Fruit fly (Drosophila melanogaster) whole organism, embryonic: ENCODE results near the gene SP555.

ENCODE experiments used
- Abd-B ChIP-seq: fragments of 200-800 bp; sonication (Bioruptor generic); optimal IDR thresholded peaks from 2 replicates; lab custom pipeline; 2018; ENCODE audit warnings: missing biosample characterization, mild to moderate bottlenecking, missing genetic modification characterization, moderate library complexity
- CG10209 ChIP-seq: fragments of 200-800 bp; sonication (Bioruptor generic); optimal IDR thresholded peaks from 3 replicates; lab custom pipeline; 2017; ENCODE audit warnings: missing biosample characterization, mild to moderate bottlenecking, missing genetic modification characterization, missing genetic modification reagents
- CG10366 ChIP-seq: fragments of 200-800 bp; sonication (Bioruptor generic); IDR thresholded peaks from 2 replicates; pipeline ENCODE4 v1.3.6; 2022; ENCODE audit warnings: missing biosample characterization, missing genetic modification characterization
- CG10654 ChIP-seq: fragments of 200-800 bp; sonication (Bioruptor generic); optimal IDR thresholded peaks from 2 replicates; lab custom pipeline; 2016; ENCODE audit warnings: missing biosample characterization, missing genetic modification characterization
- CG11085 ChIP-seq: fragments of 200-800 bp; sonication (Bioruptor generic); IDR thresholded peaks from 2 replicates; pipeline ENCODE4 v1.3.6; 2022; ENCODE audit warnings: missing biosample characterization, missing genetic modification characterization
- CG11398 ChIP-seq: fragments of 200-800 bp; sonication (Bioruptor generic); optimal IDR thresholded peaks from 2 replicates; lab custom pipeline; 2016; ENCODE audit warnings: missing biosample characterization, missing genetic modification characterization
- CG13775 ChIP-seq: fragments of 200-800 bp; sonication (Bioruptor generic); optimal IDR thresholded peaks from 3 replicates; lab custom pipeline; 2017; ENCODE audit warnings: missing biosample characterization, mild to moderate bottlenecking, missing genetic modification characterization
- CG14014 ChIP-seq: fragments of 200-800 bp; sonication (Bioruptor generic); IDR thresholded peaks from 2 replicates; pipeline ENCODE4 v1.3.6; 2022; ENCODE audit warnings: missing biosample characterization, missing genetic modification characterization
- CG14667 ChIP-seq: fragments of 200-800 bp; sonication (Bioruptor generic); IDR thresholded peaks from 2 replicates; pipeline ENCODE4 v1.3.6; 2022; ENCODE audit warnings: missing biosample characterization, missing genetic modification characterization
- CG30431 ChIP-seq: fragments of 200-800 bp; sonication (Bioruptor generic); optimal IDR thresholded peaks from 2 replicates; lab custom pipeline; 2017; ENCODE audit warnings: missing biosample characterization, missing genetic modification characterization
- CG3163 ChIP-seq: fragments of 200-800 bp; sonication (Bioruptor generic); optimal IDR thresholded peaks from 3 replicates; lab custom pipeline; 2016; ENCODE audit warnings: missing biosample characterization, missing genetic modification characterization
- CG7928 ChIP-seq: fragments of 200-800 bp; sonication (Bioruptor generic); optimal IDR thresholded peaks from 2 replicates; lab custom pipeline; 2017; ENCODE audit warnings: missing biosample characterization, mild to moderate bottlenecking, missing genetic modification characterization
- CG9727 ChIP-seq: fragments of 200-800 bp; sonication (Bioruptor generic); optimal IDR thresholded peaks from 3 replicates; lab custom pipeline; 2017; ENCODE audit warnings: missing biosample characterization, mild to moderate bottlenecking, missing genetic modification characterization
- D ChIP-seq, 2 experiments: fragments of 200-800 bp in 1 of 2; fragments of >200 bp in 1 of 2; sonication (Bioruptor generic) in 1 of 2; optimal IDR thresholded peaks; 2 replicates in 1 of 2; 3 replicates in 1 of 2; lab custom pipeline; 2017; ENCODE audit warnings: mild to moderate bottlenecking in 1 of 2, missing biosample characterization in 1 of 2, missing genetic modification characterization in 1 of 2, missing genetic modification reagents in 1 of 2
- Dp ChIP-seq: fragments of 200-800 bp; sonication (Bioruptor generic); optimal IDR thresholded peaks from 2 replicates; lab custom pipeline; 2018; ENCODE audit warnings: missing biosample characterization, mild to moderate bottlenecking, missing genetic modification characterization, moderate library complexity
- Dref ChIP-seq: fragments of 200-800 bp; sonication (Bioruptor generic); IDR thresholded peaks from 2 replicates; pipeline ENCODE4 v1.3.6; 2022; ENCODE audit warnings: missing biosample characterization, missing genetic modification characterization
- E2f1 ChIP-seq: fragments of 200-800 bp; sonication (Bioruptor generic); IDR thresholded peaks from 2 replicates; pipeline ENCODE4 v1.3.6; 2022; ENCODE audit warnings: missing biosample characterization, missing genetic modification characterization
- ERR ChIP-seq: fragments of 200-800 bp; sonication (Bioruptor generic); optimal IDR thresholded peaks from 2 replicates; lab custom pipeline; 2016; ENCODE audit warnings: missing biosample characterization, missing genetic modification characterization
- Elba2 ChIP-seq: fragments of 200-800 bp; sonication (Bioruptor generic); optimal IDR thresholded peaks from 3 replicates; lab custom pipeline; 2016; ENCODE audit warnings: missing biosample characterization, missing genetic modification characterization
- HHEX ChIP-seq: fragments of 200-800 bp; sonication (Bioruptor generic); optimal IDR thresholded peaks from 3 replicates; lab custom pipeline; 2017; ENCODE audit warnings: missing biosample characterization, mild to moderate bottlenecking, missing genetic modification characterization, missing genetic modification reagents
- HLH3B ChIP-seq: fragments of 200-800 bp; sonication (Bioruptor generic); IDR thresholded peaks from 2 replicates; pipeline ENCODE4 v1.3.6; 2022; ENCODE audit warnings: missing biosample characterization, missing genetic modification characterization
- HLH54F ChIP-seq: fragments of 200-800 bp; sonication (Bioruptor generic); optimal IDR thresholded peaks from 3 replicates; lab custom pipeline; 2016; ENCODE audit warnings: missing biosample characterization, missing genetic modification characterization
- Hr51 ChIP-seq, 2 experiments: fragments of 200-800 bp; sonication (Bioruptor generic); optimal IDR thresholded peaks; 2 replicates in 1 of 2; 3 replicates in 1 of 2; lab custom pipeline; 2016 to 2018; ENCODE audit warnings: missing biosample characterization in 2 of 2, missing genetic modification characterization in 2 of 2, mild to moderate bottlenecking in 1 of 2, moderate library complexity in 1 of 2
- Lhr ChIP-seq: fragments of 200-800 bp; sonication (Bioruptor generic); optimal IDR thresholded peaks from 3 replicates; lab custom pipeline; 2017; ENCODE audit warnings: mild to moderate bottlenecking, missing biosample characterization, missing genetic modification reagents, missing genetic modification characterization
- MBD-R2 ChIP-seq: fragments of 200-800 bp; sonication (Bioruptor generic); IDR thresholded peaks from 2 replicates; pipeline ENCODE4 v1.3.6; 2022; ENCODE audit warnings: missing biosample characterization, missing genetic modification characterization
- Meics ChIP-seq: fragments of 200-800 bp; sonication (Bioruptor generic); optimal IDR thresholded peaks from 2 replicates; lab custom pipeline; 2017; ENCODE audit warnings: missing biosample characterization, mild to moderate bottlenecking, missing genetic modification characterization
- Scr ChIP-seq: fragments of 200-800 bp; sonication (Bioruptor generic); IDR thresholded peaks from 2 replicates; pipeline ENCODE4 v1.3.6; 2022; ENCODE audit warnings: missing biosample characterization, missing genetic modification characterization; ENCODE audit not compliant: partially characterized antibody
- ab ChIP-seq: fragments of 200-800 bp; sonication (Bioruptor generic); optimal IDR thresholded peaks from 2 replicates; lab custom pipeline; 2016; ENCODE audit warnings: missing biosample characterization, missing genetic modification characterization
- bigmax ChIP-seq: fragments of 200-800 bp; sonication (Bioruptor generic); optimal IDR thresholded peaks from 2 replicates; lab custom pipeline; 2018; ENCODE audit warnings: missing biosample characterization, mild to moderate bottlenecking, missing genetic modification characterization
- br ChIP-seq: fragments of >200 bp; optimal IDR thresholded peaks from 2 replicates; lab custom pipeline; 2017
- chinmo ChIP-seq: fragments of 200-800 bp; sonication (Bioruptor generic); IDR thresholded peaks from 4 replicates; pipeline ENCODE4 v1.3.6; 2022; ENCODE audit warnings: missing biosample characterization, missing genetic modification characterization; ENCODE audit not compliant: partially characterized antibody
- chm ChIP-seq: fragments of 200-800 bp; sonication (Bioruptor generic); IDR thresholded peaks from 2 replicates; pipeline ENCODE4 v1.3.6; 2022; ENCODE audit warnings: missing biosample characterization, missing genetic modification characterization
- corto ChIP-seq: fragments of 200-800 bp; sonication (Bioruptor generic); optimal IDR thresholded peaks from 2 replicates; lab custom pipeline; 2016; ENCODE audit warnings: missing biosample characterization, mild to moderate bottlenecking, missing genetic modification characterization, moderate library complexity
- dm ChIP-seq: fragments of 200-800 bp; sonication (Bioruptor generic); optimal IDR thresholded peaks from 3 replicates; lab custom pipeline; 2016; ENCODE audit warnings: missing biosample characterization, missing genetic modification characterization
- dmrt11E ChIP-seq: fragments of 200-800 bp; sonication (Bioruptor generic); optimal IDR thresholded peaks from 3 replicates; lab custom pipeline; 2018; ENCODE audit warnings: missing biosample characterization, mild to moderate bottlenecking, missing genetic modification characterization, moderate library complexity
- dmrt99B ChIP-seq: fragments of 200-800 bp; sonication (Bioruptor generic); optimal IDR thresholded peaks from 2 replicates; lab custom pipeline; 2018; ENCODE audit warnings: missing biosample characterization, mild to moderate bottlenecking, missing genetic modification characterization, moderate library complexity
- fu2 ChIP-seq: fragments of 200-800 bp; sonication (Bioruptor generic); optimal IDR thresholded peaks from 2 replicates; lab custom pipeline; 2016; ENCODE audit warnings: missing biosample characterization, missing genetic modification characterization
- gcm ChIP-seq: fragments of 200-800 bp; sonication (Bioruptor generic); optimal IDR thresholded peaks from 2 replicates; lab custom pipeline; 2019; ENCODE audit warnings: missing biosample characterization, mild to moderate bottlenecking, missing genetic modification characterization, moderate library complexity
- grau ChIP-seq: fragments of 200-800 bp; optimal IDR thresholded peaks from 3 replicates; lab custom pipeline; 2019; ENCODE audit warnings: missing biosample characterization, mild to moderate bottlenecking, missing genetic modification characterization, moderate library complexity
- hkb ChIP-seq, 2 experiments: fragments of 200-800 bp in 1 of 2; fragments of >200 bp in 1 of 2; sonication (Bioruptor generic) in 1 of 2; IDR thresholded peaks in 1 of 2; optimal IDR thresholded peaks in 1 of 2; 2 replicates each; pipeline versions ENCODE4 v1.3.6 to Lab custom; 2017 to 2022; ENCODE audit warnings: missing biosample characterization in 1 of 2, missing genetic modification characterization in 1 of 2
- kay ChIP-seq: fragments of 200-800 bp; sonication (Bioruptor generic); optimal IDR thresholded peaks from 2 replicates; lab custom pipeline; 2016; ENCODE audit warnings: missing biosample characterization, missing genetic modification characterization
- lmd ChIP-seq: fragments of 200-800 bp; sonication (Bioruptor generic); IDR thresholded peaks from 2 replicates; pipeline ENCODE4 v1.3.6; 2022; ENCODE audit warnings: missing biosample characterization, missing genetic modification characterization
- nerfin-1 ChIP-seq: fragments of 200-800 bp; sonication (Bioruptor generic); optimal IDR thresholded peaks from 3 replicates; lab custom pipeline; 2019; ENCODE audit warnings: missing biosample characterization, mild to moderate bottlenecking, missing genetic modification characterization, moderate library complexity
- pnt ChIP-seq: fragments of 200-800 bp; sonication (Bioruptor generic); optimal IDR thresholded peaks from 3 replicates; lab custom pipeline; 2016; ENCODE audit warnings: missing biosample characterization, missing genetic modification characterization
- psq ChIP-seq: fragments of 200-800 bp; sonication (Bioruptor generic); optimal IDR thresholded peaks from 2 replicates; lab custom pipeline; 2017; ENCODE audit warnings: missing biosample characterization, missing genetic modification characterization
- schlank ChIP-seq: fragments of 200-800 bp; sonication (Bioruptor generic); optimal IDR thresholded peaks from 2 replicates; lab custom pipeline; 2018; ENCODE audit warnings: missing biosample characterization, mild to moderate bottlenecking, missing genetic modification characterization
- trh ChIP-seq: fragments of 200-800 bp; sonication (Bioruptor generic); optimal IDR thresholded peaks from 2 replicates; lab custom pipeline; 2016; ENCODE audit warnings: missing biosample characterization, missing genetic modification characterization
- vfl ChIP-seq: fragments of 200-800 bp; sonication (Bioruptor generic); optimal IDR thresholded peaks from 2 replicates; lab custom pipeline; 2016; ENCODE audit warnings: missing biosample characterization, missing genetic modification characterization
- zf30C ChIP-seq: fragments of 200-800 bp; sonication (Bioruptor generic); optimal IDR thresholded peaks from 3 replicates; lab custom pipeline; 2018; ENCODE audit warnings: missing biosample characterization, mild to moderate bottlenecking, missing genetic modification characterization

The SP555 gene

dm6 chr2L:5010784-5011260 is 26.7 kb upstream of the SP555 start, which contains the start of the genes CG31917, Tfb5 and SelT (continued):
- TF ChIP-seq dm (GFP tag; lab: Kevin White, UChicago) (peak; percentile 62), Lhr (GFP tag; lab: Kevin White, UChicago) (peak; percentile 28), CG9727 (peak; percentile 45), chm (no peak), pnt (GFP tag; lab: Kevin White, UChicago) (no peak), Scr (peak; percentile 86), HLH54F (peak; percentile 59), CG10654 (no peak), corto (GFP tag; lab: Kevin White, UChicago) (no peak), CG14014 (GFP tag; lab: Robert Waterston, UW) (no peak), kay (GFP tag; lab: Kevin White, UChicago) (peak; percentile 13), CG7928 (GFP tag; lab: Kevin White, UChicago) (peak; percentile 46), zf30C (GFP tag; lab: Kevin White, UChicago) (no peak), CG10366 (GFP tag; lab: Robert Waterston, UW) (peak; percentile 35; the same call in 1 of the 2 replicates), CG11398 (GFP tag; lab: Kevin White, UChicago) (no peak), trh (GFP tag; lab: Kevin White, UChicago) (no peak), Dref (GFP tag; lab: Robert Waterston, UW) (peak; percentile 59), br (lab: Kevin White, UChicago) (no peak), schlank (tag; lab: Kevin White, UChicago) (peak; percentile 3), HLH3B (GFP tag; lab: Robert Waterston, UW) (peak; percentile 45; the same call in 1 of the 2 replicates), vfl (peak; percentile 58), bigmax (GFP tag; lab: Kevin White, UChicago) (no peak), Hr51 (GFP tag; optimal IDR thresholded peaks at IDR 0.05; lab: Kevin White, UChicago) (peak; percentile 57 to 65), CG30431 (GFP tag; lab: Kevin White, UChicago) (no peak), dmrt11E (tag; lab: Kevin White, UChicago) (peak; percentile 52), MBD-R2 (GFP tag; lab: Robert Waterston, UW) (peak; percentile 93), hkb (optimal IDR thresholded peaks at IDR 0.05; lab: Kevin White, UChicago) (no peak), hkb (GFP tag; IDR thresholded peaks at IDR 0.05; lab: Robert Waterston, UW) (0 out of 2 replicates have a peak, but pooled peaks have one; percentile 15), ERR (GFP tag; lab: Kevin White, UChicago) (peak; percentile 25), nerfin-1 (tag; lab: Kevin White, UChicago) (peak; percentile 45), E2f1 (no peak), Abd-B (peak; percentile 46), dmrt99B (tag; lab: Kevin White, UChicago) (no peak), CG13775 (peak; percentile 70), psq (GFP tag; lab: Kevin White, UChicago) (no peak), Elba2 (GFP tag; lab: Kevin White, UChicago) (no peak), fu2 (GFP tag; lab: Kevin White, UChicago) (peak; percentile 59), CG14667 (GFP tag; lab: Robert Waterston, UW) (0 out of 2 replicates have a peak, but pooled peaks have one; percentile 12), D (optimal IDR thresholded peaks at IDR 0.05; lab: Kevin White, UChicago) (no peak), D (GFP tag; optimal IDR thresholded peaks at IDR 0.05; lab: Kevin White, UChicago) (no peak), CG10209 (GFP tag; lab: Kevin White, UChicago) (peak; percentile 41), lmd (GFP tag; lab: Robert Waterston, UW) (0 out of 2 replicates have a peak, but pooled peaks have one; percentile 16), gcm (GFP tag; lab: Kevin White, UChicago) (peak; percentile 61), HHEX (GFP tag; lab: Kevin White, UChicago) (peak; percentile 25), CG3163 (peak; percentile 2), Dp (GFP tag; lab: Kevin White, UChicago) (peak; percentile 20), grau (tag; lab: Kevin White, UChicago) (peak; percentile 69), CG11085 (GFP tag; lab: Robert Waterston, UW) (no peak), chinmo (GFP tag; lab: Robert Waterston, UW) (no peak), ab (GFP tag; lab: Kevin White, UChicago) (no peak), Meics (GFP tag; lab: Kevin White, UChicago) (no peak)
